Fruit fly (Drosophila melanogaster) S2 (cell line): ENCODE measurements around the gene CG3588.

ENCODE experiments used
- CG8478 ChIP-seq: fragments of >200 bp; optimal IDR thresholded peaks from 2 replicates; lab custom pipeline; 2018
- CTCF ChIP-seq, 2 experiments: fragments of >200 bp; optimal IDR thresholded peaks; 2 replicates each; lab custom pipeline; 2018

DNA sequence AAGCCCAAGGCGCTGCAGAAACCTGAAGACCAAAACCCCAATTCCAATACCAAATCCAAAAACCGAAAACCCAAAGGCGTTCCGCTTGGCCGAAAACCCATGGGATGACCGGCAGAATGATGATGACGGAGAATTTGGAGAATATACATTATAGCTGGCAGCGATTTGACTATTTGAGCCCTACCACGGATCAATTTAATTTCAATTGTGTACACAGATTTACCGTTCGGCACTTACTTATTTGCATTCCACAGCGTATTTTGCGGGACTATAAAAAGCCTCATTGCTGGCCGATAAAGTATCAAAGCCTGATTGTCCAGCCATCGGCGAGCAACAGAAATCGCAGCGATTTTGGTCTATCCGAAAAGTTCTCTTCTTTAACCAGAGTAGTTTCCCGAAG lies 25.5 kb downstream of the CG3588 start, which contains the start of gene CG14423:
- TF ChIP-seq CTCF (optimal IDR thresholded peaks at IDR 0.05; lab: Kevin White, UChicago) (no peak), CG8478 (lab: Kevin White, UChicago) (no peak)
